Worm (Caenorhabditis elegans): ENCODE measurements around the gene Y70C5C.1.

The Y70C5C.1 gene

DNA sequence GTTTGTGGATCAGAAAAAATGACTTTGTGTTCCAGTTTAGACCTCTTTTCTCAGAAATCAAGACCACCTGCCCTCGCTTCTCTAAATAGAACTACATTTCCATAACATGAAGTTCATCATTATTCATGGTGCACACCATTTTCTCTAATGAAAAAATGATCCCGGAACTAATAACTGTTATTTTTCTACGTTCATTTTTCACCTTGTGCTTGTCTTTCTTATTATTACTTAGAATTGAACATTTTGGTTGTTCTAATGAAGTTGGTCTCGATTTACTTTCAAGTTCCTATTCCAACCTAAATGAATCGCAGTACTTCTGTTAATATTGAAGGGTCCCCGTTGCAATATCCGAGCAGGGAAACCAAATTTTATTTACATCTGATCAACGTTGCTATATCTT lies 17.1 kb upstream of the Y70C5C.1 start, which contains the start of gene srw-36:
TSS of gene srw-36 (plus strand) at position 301 of the 400 bp plus-strand sequence.
- no peak for TF ChIP-seq ref-1 (GFP tag; conservative IDR thresholded peaks at IDR 0.05)
- TF ChIP-seq flt-1 (GFP tag; IDR thresholded peaks at IDR 0.05): no peak
- no peak for TF ChIP-seq ztf-29 (GFP tag; IDR thresholded peaks at IDR 0.05)
- TF ChIP-seq med-1 (GFP tag; optimal IDR thresholded peaks at IDR 0.05; ENCODE audit: insufficient read depth): no peak
- no peak for TF ChIP-seq klf-2 (GFP tag; conservative IDR thresholded peaks at IDR 0.05)
- no peak for TF ChIP-seq tab-1 (GFP tag; IDR thresholded peaks at IDR 0.05)
- TF ChIP-seq ztf-23 (GFP tag; IDR thresholded peaks at IDR 0.05): no peak
- TF ChIP-seq T22C8.4 (GFP tag; IDR thresholded peaks at IDR 0.05): no peak
- TF ChIP-seq cog-1 (tag; optimal IDR thresholded peaks at IDR 0.05): no peak

DNA sequence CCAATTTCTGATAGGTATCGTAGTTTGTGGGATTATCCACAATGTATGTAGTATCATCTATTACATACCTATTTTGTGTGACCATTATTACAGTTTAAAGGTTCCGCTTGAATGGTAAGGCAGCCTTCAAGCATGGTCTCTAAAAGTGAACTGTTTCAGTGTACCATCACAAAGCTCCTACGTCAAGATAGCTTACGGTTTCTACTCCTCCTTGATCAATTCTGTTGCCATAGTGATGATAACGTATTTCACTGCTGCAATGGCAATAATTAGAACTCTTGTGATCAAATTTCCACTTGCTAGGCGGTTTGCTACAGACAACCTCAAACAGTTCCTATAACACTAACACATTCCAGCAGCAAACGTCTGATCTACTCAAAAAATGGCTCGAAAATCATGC lies 16.6 kb upstream of the Y70C5C.1 start:
- TF ChIP-seq klf-2 (GFP tag; conservative IDR thresholded peaks at IDR 0.05) (no peak), cog-1 (tag; optimal IDR thresholded peaks at IDR 0.05) (no peak), ztf-23 (GFP tag; IDR thresholded peaks at IDR 0.05) (no peak), T22C8.4 (GFP tag; IDR thresholded peaks at IDR 0.05) (no peak), tab-1 (GFP tag; IDR thresholded peaks at IDR 0.05) (no peak), flt-1 (GFP tag; IDR thresholded peaks at IDR 0.05) (no peak), ref-1 (GFP tag; conservative IDR thresholded peaks at IDR 0.05) (no peak), ztf-29 (GFP tag; IDR thresholded peaks at IDR 0.05) (no peak), med-1 (GFP tag; optimal IDR thresholded peaks at IDR 0.05; ENCODE audit: insufficient read depth) (no peak)

DNA sequence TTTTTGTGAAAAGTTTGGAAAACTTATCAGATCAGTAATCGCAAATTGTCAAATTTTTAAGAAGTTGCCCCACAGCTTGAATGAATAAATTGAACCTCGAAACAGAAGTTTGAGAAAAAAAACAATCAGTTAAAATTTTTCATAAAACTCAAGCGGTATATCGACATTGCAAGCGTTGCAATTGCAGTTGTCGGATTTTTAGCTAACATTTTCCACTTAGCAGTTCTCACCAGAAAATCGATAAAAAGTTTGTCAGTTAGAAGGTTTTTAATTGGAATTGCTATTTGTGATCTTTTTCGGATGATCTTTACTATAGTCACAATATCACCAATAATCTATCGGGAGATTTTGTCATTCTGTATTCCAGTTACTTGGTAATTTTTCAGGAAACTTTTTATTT lies 14.3 kb upstream of the Y70C5C.1 start, which contains the start of gene srw-43:
TSS of gene srw-43 (plus strand) at position 301 of the 400 bp plus-strand sequence.
- no peak for TF ChIP-seq ztf-29 (GFP tag; IDR thresholded peaks at IDR 0.05)
- no peak for TF ChIP-seq ref-1 (GFP tag; conservative IDR thresholded peaks at IDR 0.05)
- TF ChIP-seq med-1 (GFP tag; optimal IDR thresholded peaks at IDR 0.05; ENCODE audit: insufficient read depth): no peak
- no peak for TF ChIP-seq ztf-23 (GFP tag; IDR thresholded peaks at IDR 0.05)
- no peak for TF ChIP-seq T22C8.4 (GFP tag; IDR thresholded peaks at IDR 0.05)
- no peak for TF ChIP-seq klf-2 (GFP tag; conservative IDR thresholded peaks at IDR 0.05)
- no peak for TF ChIP-seq cog-1 (tag; optimal IDR thresholded peaks at IDR 0.05)
- no peak for TF ChIP-seq flt-1 (GFP tag; IDR thresholded peaks at IDR 0.05)
- TF ChIP-seq tab-1 (GFP tag; IDR thresholded peaks at IDR 0.05): no peak

DNA sequence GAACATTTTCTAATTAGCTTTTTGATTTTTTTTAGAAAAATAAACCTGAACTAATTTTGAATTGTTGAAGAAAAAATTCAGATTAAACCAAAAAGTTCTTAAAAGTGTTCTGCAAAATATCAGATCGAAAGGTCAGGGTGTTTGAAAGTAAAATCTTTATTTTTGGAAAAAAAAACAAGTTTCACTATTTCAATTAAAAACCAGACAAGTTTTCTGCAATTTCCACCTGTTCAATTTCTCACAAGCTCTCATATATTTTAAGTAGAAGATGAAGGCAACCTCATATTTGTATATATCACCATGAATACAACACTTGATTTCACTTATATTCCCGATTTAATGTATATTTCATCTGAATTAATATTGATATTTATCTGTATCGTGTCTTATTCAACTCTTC lies 12.8 kb upstream of the Y70C5C.1 start, which contains the start of gene srz-102:
TSS of gene srz-102 (plus strand) at position 301 of the 400 bp plus-strand sequence.
- TF ChIP-seq klf-2 (GFP tag; conservative IDR thresholded peaks at IDR 0.05) (no peak), tab-1 (GFP tag; IDR thresholded peaks at IDR 0.05) (no peak), ztf-29 (GFP tag; IDR thresholded peaks at IDR 0.05) (no peak), T22C8.4 (GFP tag; IDR thresholded peaks at IDR 0.05) (no peak), cog-1 (tag; optimal IDR thresholded peaks at IDR 0.05) (no peak), med-1 (GFP tag; optimal IDR thresholded peaks at IDR 0.05; ENCODE audit: insufficient read depth) (no peak), ztf-23 (GFP tag; IDR thresholded peaks at IDR 0.05) (no peak), ref-1 (GFP tag; conservative IDR thresholded peaks at IDR 0.05) (no peak), flt-1 (GFP tag; IDR thresholded peaks at IDR 0.05) (no peak)

DNA sequence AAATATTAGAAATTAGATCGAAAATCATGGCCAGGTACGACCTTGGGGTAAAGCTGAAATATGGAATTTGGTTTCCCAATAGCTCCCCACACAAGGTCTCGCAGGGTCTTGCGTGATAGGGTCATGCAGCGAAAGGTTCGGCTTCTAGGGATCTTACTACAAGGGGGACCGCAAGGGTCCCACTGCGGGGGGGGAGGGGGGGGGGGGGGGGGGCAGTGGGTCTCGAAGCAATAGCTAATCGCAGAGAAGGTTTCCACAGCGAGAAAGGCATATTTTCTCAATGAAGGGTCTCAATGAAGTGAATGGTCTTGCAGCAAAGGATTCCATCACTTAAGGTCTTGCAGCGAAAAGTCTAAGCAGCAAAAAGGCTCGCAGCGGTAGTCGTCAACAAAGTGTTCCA lies 7.0 kb upstream of the Y70C5C.1 start:
- no peak for TF ChIP-seq med-1 (GFP tag; optimal IDR thresholded peaks at IDR 0.05; ENCODE audit: insufficient read depth)
- TF ChIP-seq klf-2 (GFP tag; conservative IDR thresholded peaks at IDR 0.05): no peak
- TF ChIP-seq flt-1 (GFP tag; IDR thresholded peaks at IDR 0.05): no peak
- no peak for TF ChIP-seq ztf-23 (GFP tag; IDR thresholded peaks at IDR 0.05)
- TF ChIP-seq ref-1 (GFP tag; conservative IDR thresholded peaks at IDR 0.05): no peak
- TF ChIP-seq cog-1 (tag; optimal IDR thresholded peaks at IDR 0.05): no peak
- no peak for TF ChIP-seq tab-1 (GFP tag; IDR thresholded peaks at IDR 0.05)
- TF ChIP-seq T22C8.4 (GFP tag; IDR thresholded peaks at IDR 0.05): no peak
- TF ChIP-seq ztf-29 (GFP tag; IDR thresholded peaks at IDR 0.05): no peak

DNA sequence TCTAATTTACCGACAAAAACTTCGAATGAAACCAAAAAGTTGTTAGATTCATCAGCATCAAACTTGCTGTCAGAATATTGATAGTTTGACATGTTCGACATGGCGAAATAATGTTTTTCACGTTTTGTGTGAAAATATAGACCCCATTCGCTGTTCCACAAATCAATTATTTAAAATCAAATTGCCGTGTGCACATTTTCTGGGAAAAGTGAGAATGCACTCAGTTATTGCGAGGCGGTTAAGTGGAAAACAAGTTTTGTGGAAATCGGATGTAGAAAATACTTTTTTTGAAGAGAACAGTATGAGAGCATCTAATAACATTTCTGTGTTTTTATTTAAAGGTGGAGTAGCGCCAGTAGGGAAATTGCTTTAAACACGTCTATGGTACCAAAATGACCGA lies 6.3 kb upstream of the Y70C5C.1 start, which contains the start of gene srw-42:
TSS of gene srw-42 (minus strand) at position 101 of the 400 bp plus-strand sequence.
- TF ChIP-seq ztf-29 (GFP tag; IDR thresholded peaks at IDR 0.05): no peak
- no peak for TF ChIP-seq klf-2 (GFP tag; conservative IDR thresholded peaks at IDR 0.05)

DNA sequence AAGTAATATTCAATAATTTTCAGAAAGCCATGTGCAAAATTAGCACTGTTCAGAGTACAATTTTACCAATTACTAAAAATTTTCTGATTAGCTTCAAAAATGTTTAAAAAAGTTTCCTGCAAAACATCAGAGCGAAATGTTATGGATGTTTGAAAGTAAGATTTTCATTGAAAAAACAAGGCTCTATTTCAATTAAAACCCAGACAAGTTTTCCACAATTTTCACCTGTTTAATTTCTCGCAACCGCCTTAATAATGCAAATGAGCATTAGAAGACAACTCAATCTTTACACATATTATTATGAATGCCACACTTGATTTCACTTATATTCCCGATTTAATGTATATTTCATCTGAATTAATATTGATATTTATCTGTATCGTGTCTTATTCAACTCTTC lies 5.5 kb upstream of the Y70C5C.1 start, which contains the start of gene srz-101:
TSS of gene srz-101 (plus strand) at position 301 of the 400 bp plus-strand sequence.
- TF ChIP-seq med-1 (GFP tag; optimal IDR thresholded peaks at IDR 0.05; ENCODE audit: insufficient read depth): no peak
- no peak for TF ChIP-seq cog-1 (tag; optimal IDR thresholded peaks at IDR 0.05)
- no peak for TF ChIP-seq ztf-29 (GFP tag; IDR thresholded peaks at IDR 0.05)
- no peak for TF ChIP-seq T22C8.4 (GFP tag; IDR thresholded peaks at IDR 0.05)
- TF ChIP-seq ztf-23 (GFP tag; IDR thresholded peaks at IDR 0.05): no peak
- no peak for TF ChIP-seq ref-1 (GFP tag; conservative IDR thresholded peaks at IDR 0.05)
- no peak for TF ChIP-seq klf-2 (GFP tag; conservative IDR thresholded peaks at IDR 0.05)
- TF ChIP-seq flt-1 (GFP tag; IDR thresholded peaks at IDR 0.05): no peak
- TF ChIP-seq tab-1 (GFP tag; IDR thresholded peaks at IDR 0.05): no peak

DNA sequence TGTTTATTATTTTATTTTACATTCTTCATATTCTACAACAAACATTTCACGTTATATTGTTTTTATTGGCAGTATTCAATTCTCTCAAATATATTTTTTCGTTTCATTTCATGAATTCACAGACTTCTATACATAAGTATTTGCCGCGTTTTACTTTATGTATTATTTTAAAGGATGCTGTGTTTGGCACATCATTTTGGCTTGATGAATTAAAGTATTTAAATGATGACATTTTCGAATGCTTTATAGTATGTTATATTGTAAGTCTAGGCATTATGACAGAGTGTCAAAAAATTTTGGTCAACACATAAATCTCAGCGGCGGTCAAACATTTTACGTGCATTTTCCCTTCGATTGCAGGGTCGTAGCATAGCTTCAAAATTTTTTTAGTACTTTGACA lies 4.5 kb upstream of the Y70C5C.1 start:
- no peak for TF ChIP-seq T22C8.4 (GFP tag; IDR thresholded peaks at IDR 0.05)
- TF ChIP-seq ref-1 (GFP tag; conservative IDR thresholded peaks at IDR 0.05): no peak
- no peak for TF ChIP-seq cog-1 (tag; optimal IDR thresholded peaks at IDR 0.05)
- no peak for TF ChIP-seq klf-2 (GFP tag; conservative IDR thresholded peaks at IDR 0.05)
- TF ChIP-seq ztf-23 (GFP tag; IDR thresholded peaks at IDR 0.05): no peak

DNA sequence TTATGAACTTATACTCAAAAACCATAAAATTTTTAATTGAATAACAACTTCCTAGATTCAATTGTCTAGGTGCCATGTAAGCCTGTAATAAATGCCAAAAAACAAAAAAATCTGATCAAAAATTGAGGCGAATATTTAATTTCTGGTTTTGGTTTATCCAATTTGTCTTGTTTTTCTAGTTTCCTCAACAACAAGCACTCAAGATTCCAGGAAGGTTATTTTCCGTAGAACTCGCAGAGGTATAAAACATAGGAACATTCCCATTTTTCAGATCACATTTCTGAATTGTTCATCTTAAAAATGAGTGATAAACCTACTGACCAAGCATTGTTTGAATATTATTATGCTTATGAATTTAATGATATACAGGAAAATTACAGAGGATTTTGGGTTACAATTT lies 2.8 kb upstream of the Y70C5C.1 start, which contains the start of gene srw-41:
TSS of gene srw-41 (plus strand) at position 301 of the 400 bp plus-strand sequence.
- TF ChIP-seq cog-1 (tag; optimal IDR thresholded peaks at IDR 0.05) (no peak), ztf-29 (GFP tag; IDR thresholded peaks at IDR 0.05) (no peak), flt-1 (GFP tag; IDR thresholded peaks at IDR 0.05) (no peak), T22C8.4 (GFP tag; IDR thresholded peaks at IDR 0.05) (no peak), ref-1 (GFP tag; conservative IDR thresholded peaks at IDR 0.05) (no peak), ztf-23 (GFP tag; IDR thresholded peaks at IDR 0.05) (no peak), med-1 (GFP tag; optimal IDR thresholded peaks at IDR 0.05; ENCODE audit: insufficient read depth) (no peak), tab-1 (GFP tag; IDR thresholded peaks at IDR 0.05) (no peak), klf-2 (GFP tag; conservative IDR thresholded peaks at IDR 0.05) (no peak)

DNA sequence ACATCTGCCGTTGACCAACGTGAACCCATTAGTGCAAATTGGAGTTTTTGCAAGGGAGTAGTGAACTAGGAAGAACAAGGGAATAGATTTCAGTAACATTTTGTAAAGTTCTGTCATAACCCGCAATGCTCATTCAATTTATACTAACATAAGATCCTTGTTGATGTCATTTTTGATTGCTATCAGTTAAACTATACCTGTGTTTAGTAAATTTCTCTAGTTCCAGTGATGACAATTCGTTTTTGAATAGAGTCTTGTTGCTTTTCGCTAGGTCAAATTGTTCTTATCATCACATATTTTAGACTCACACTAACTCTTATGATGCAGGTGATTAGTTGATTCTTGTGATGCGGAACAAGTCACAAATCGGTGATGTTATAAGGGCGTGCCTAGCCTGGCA lies 6.5 kb downstream of the Y70C5C.1 start, which contains the start of gene clec-9:
TSS of gene clec-9 (minus strand) at position 101 of the 400 bp plus-strand sequence.
- TF ChIP-seq cog-1 (tag; optimal IDR thresholded peaks at IDR 0.05) (no peak), ztf-29 (GFP tag; IDR thresholded peaks at IDR 0.05) (no peak)

Data from whole organism, midembryonic.